Fruit fly (Drosophila melanogaster) whole organism, embryonic: ENCODE results near the gene cd.
A peak's percentile ranks its signal among the peaks of the same experiment; 100 is the strongest.

Experiments used
- Abd-B ChIP-seq: fragments of 200-800 bp; sonication (Bioruptor generic); optimal IDR thresholded peaks from 2 replicates; lab custom pipeline; 2018; ENCODE audit warnings: missing biosample characterization, mild to moderate bottlenecking, missing genetic modification characterization, moderate library complexity
- Awh ChIP-seq: fragments of 200-800 bp; sonication (Bioruptor generic); IDR thresholded peaks from 2 replicates; pipeline ENCODE4, ENCODE4 v1.3.6; 2022; ENCODE audit warnings: missing biosample characterization, missing genetic modification characterization
- Blimp-1 ChIP-seq: fragments of 200-800 bp; sonication (Bioruptor generic); optimal IDR thresholded peaks from 3 replicates; lab custom pipeline; 2018; ENCODE audit warnings: missing biosample characterization, missing genetic modification characterization, mild to moderate bottlenecking, moderate library complexity, missing genetic modification reagents
- CG1024 ChIP-seq: fragments of 200-800 bp; sonication (Bioruptor generic); IDR thresholded peaks from 2 replicates; pipeline ENCODE4 v1.3.6; 2022; ENCODE audit warnings: missing biosample characterization, missing genetic modification characterization
- CG12236 ChIP-seq: fragments of 200-800 bp; sonication (Bioruptor generic); optimal IDR thresholded peaks from 2 replicates; lab custom pipeline; 2016; ENCODE audit warnings: missing biosample characterization, missing genetic modification characterization
- CG12299 ChIP-seq: fragments of 200-800 bp; sonication (Bioruptor generic); optimal IDR thresholded peaks from 2 replicates; lab custom pipeline; 2018; ENCODE audit warnings: missing biosample characterization, mild to moderate bottlenecking, missing genetic modification characterization
- CG12659 ChIP-seq: fragments of 200-800 bp; sonication (Bioruptor generic); optimal IDR thresholded peaks from 3 replicates; lab custom pipeline; 2017; ENCODE audit warnings: mild to moderate bottlenecking, missing biosample characterization, missing genetic modification reagents, missing genetic modification characterization
- CG15269 ChIP-seq: fragments of 200-800 bp; sonication (Bioruptor generic); optimal IDR thresholded peaks from 2 replicates; lab custom pipeline; 2018; ENCODE audit warnings: missing biosample characterization, mild to moderate bottlenecking, missing genetic modification characterization, moderate library complexity
- CG1603 ChIP-seq: fragments of 200-800 bp; sonication (Bioruptor generic); optimal IDR thresholded peaks from 2 replicates; lab custom pipeline; 2019; ENCODE audit warnings: missing biosample characterization, mild to moderate bottlenecking, missing genetic modification characterization, moderate library complexity
- CG16815 ChIP-seq: fragments of 200-800 bp; sonication (Bioruptor generic); optimal IDR thresholded peaks from 3 replicates; lab custom pipeline; 2017; ENCODE audit warnings: missing biosample characterization, mild to moderate bottlenecking, missing genetic modification characterization
- CG17359 ChIP-seq: fragments of 200-800 bp; sonication (Bioruptor generic); optimal IDR thresholded peaks from 3 replicates; lab custom pipeline; 2018; ENCODE audit warnings: missing biosample characterization, mild to moderate bottlenecking, missing genetic modification characterization, moderate library complexity
- CG34224 ChIP-seq: fragments of 200-800 bp; sonication (Bioruptor generic); IDR thresholded peaks from 3 replicates; pipeline ENCODE4 v1.3.6; 2022; ENCODE audit warnings: missing biosample characterization, missing genetic modification characterization; ENCODE audit not compliant: partially characterized antibody
- CG6254 ChIP-seq: fragments of 200-800 bp; sonication (Bioruptor generic); optimal IDR thresholded peaks from 3 replicates; lab custom pipeline; 2017; ENCODE audit warnings: mild to moderate bottlenecking, missing biosample characterization, missing genetic modification reagents, missing genetic modification characterization
- CG6854 ChIP-seq: fragments of 200-800 bp; sonication (Bioruptor generic); optimal IDR thresholded peaks from 3 replicates; lab custom pipeline; 2017; ENCODE audit warnings: missing biosample characterization, mild to moderate bottlenecking, missing genetic modification characterization
- CG7987 ChIP-seq: fragments of 200-800 bp; sonication (Bioruptor generic); optimal IDR thresholded peaks from 2 replicates; lab custom pipeline; 2018; ENCODE audit warnings: missing biosample characterization, mild to moderate bottlenecking, missing genetic modification characterization, moderate library complexity
- CG9215 ChIP-seq: fragments of 200-800 bp; sonication (Bioruptor generic); IDR thresholded peaks from 2 replicates; pipeline ENCODE4 v1.3.6; 2022; ENCODE audit warnings: missing biosample characterization, missing genetic modification characterization
- Camta ChIP-seq: fragments of 200-800 bp; sonication (Bioruptor generic); optimal IDR thresholded peaks from 2 replicates; lab custom pipeline; 2016; ENCODE audit warnings: missing biosample characterization, missing genetic modification characterization
- Dbx ChIP-seq: fragments of 200-800 bp; sonication (Bioruptor generic); IDR thresholded peaks from 3 replicates; pipeline ENCODE4 v1.3.6; 2022; ENCODE audit warnings: missing biosample characterization, missing genetic modification characterization
- Deaf1 ChIP-seq: fragments of 200-800 bp; optimal IDR thresholded peaks from 3 replicates; lab custom pipeline; 2019; ENCODE audit warnings: missing biosample characterization, mild to moderate bottlenecking, missing genetic modification characterization, moderate library complexity
- Dek ChIP-seq: fragments of 200-800 bp; sonication (Bioruptor generic); optimal IDR thresholded peaks from 3 replicates; lab custom pipeline; 2019; ENCODE audit warnings: missing biosample characterization, mild to moderate bottlenecking, missing genetic modification characterization, moderate library complexity
- Doc3 ChIP-seq: fragments of 200-800 bp; sonication (Bioruptor generic); IDR thresholded peaks from 3 replicates; pipeline ENCODE4 v1.3.6; 2022; ENCODE audit warnings: missing biosample characterization, missing genetic modification characterization; ENCODE audit not compliant: partially characterized antibody
- Dref ChIP-seq: fragments of 200-800 bp; sonication (Bioruptor generic); IDR thresholded peaks from 2 replicates; pipeline ENCODE4 v1.3.6; 2022; ENCODE audit warnings: missing biosample characterization, missing genetic modification characterization
- Drgx ChIP-seq: fragments of 200-800 bp; sonication (Bioruptor generic); IDR thresholded peaks from 2 replicates; pipeline ENCODE4 v1.3.6; 2022; ENCODE audit warnings: missing biosample characterization, missing genetic modification characterization
- Eip74EF ChIP-seq, 2 experiments: fragments of 200-800 bp in 1 of 2; fragments of >200 bp in 1 of 2; sonication (Bioruptor generic) in 1 of 2; optimal IDR thresholded peaks; 2 replicates each; lab custom pipeline; 2017 to 2019; ENCODE audit warnings: missing biosample characterization in 2 of 2, missing genetic modification characterization in 2 of 2, mild to moderate bottlenecking in 1 of 2, moderate library complexity in 1 of 2
- Hand ChIP-seq: fragments of 200-800 bp; sonication (Bioruptor generic); optimal IDR thresholded peaks from 2 replicates; lab custom pipeline; 2017; ENCODE audit warnings: mild to moderate bottlenecking, missing biosample characterization, missing genetic modification reagents, missing genetic modification characterization
- Hr51 ChIP-seq, 2 experiments: fragments of 200-800 bp; sonication (Bioruptor generic); optimal IDR thresholded peaks; 2 replicates in 1 of 2; 3 replicates in 1 of 2; lab custom pipeline; 2016 to 2018; ENCODE audit warnings: missing biosample characterization in 2 of 2, missing genetic modification characterization in 2 of 2, mild to moderate bottlenecking in 1 of 2, moderate library complexity in 1 of 2
- MESR4 ChIP-seq: fragments of 200-800 bp; sonication (Bioruptor generic); optimal IDR thresholded peaks from 2 replicates; lab custom pipeline; 2018; ENCODE audit warnings: missing biosample characterization, mild to moderate bottlenecking, missing genetic modification characterization, moderate library complexity
- Side ChIP-seq: fragments of 200-800 bp; sonication (Bioruptor generic); optimal IDR thresholded peaks from 2 replicates; lab custom pipeline; 2016; ENCODE audit warnings: missing biosample characterization, missing genetic modification characterization
- Sin3A ChIP-seq: fragments of >200 bp; optimal IDR thresholded peaks from 2 replicates; lab custom pipeline; 2018
- amos ChIP-seq: fragments of 200-800 bp; sonication (Bioruptor generic); IDR thresholded peaks from 2 replicates; pipeline ENCODE4 v1.3.6; 2022; ENCODE audit warnings: missing biosample characterization, missing genetic modification characterization; ENCODE audit not compliant: partially characterized antibody
- bcd ChIP-seq: fragments of 200-800 bp; sonication (Bioruptor generic); optimal IDR thresholded peaks from 2 replicates; lab custom pipeline; 2017; ENCODE audit warnings: missing biosample characterization, mild to moderate bottlenecking, missing genetic modification characterization
- br ChIP-seq: fragments of >200 bp; optimal IDR thresholded peaks from 2 replicates; lab custom pipeline; 2017
- chm ChIP-seq: fragments of 200-800 bp; sonication (Bioruptor generic); IDR thresholded peaks from 2 replicates; pipeline ENCODE4 v1.3.6; 2022; ENCODE audit warnings: missing biosample characterization, missing genetic modification characterization
- danr ChIP-seq: fragments of 200-800 bp; sonication (Bioruptor generic); IDR thresholded peaks from 2 replicates; pipeline ENCODE4 v1.3.6; 2022; ENCODE audit warnings: missing biosample characterization, missing genetic modification characterization
- ewg ChIP-seq: fragments of 200-800 bp; sonication (Bioruptor generic); optimal IDR thresholded peaks from 3 replicates; lab custom pipeline; 2017; ENCODE audit warnings: mild to moderate bottlenecking, missing biosample characterization, missing genetic modification reagents, missing genetic modification characterization
- exex ChIP-seq: fragments of 200-800 bp; sonication (Bioruptor generic); optimal IDR thresholded peaks from 4 replicates; lab custom pipeline; 2018; ENCODE audit warnings: missing biosample characterization, mild to moderate bottlenecking, missing genetic modification characterization, moderate library complexity
- fd3F ChIP-seq: fragments of 200-800 bp; sonication (Bioruptor generic); optimal IDR thresholded peaks from 2 replicates; lab custom pipeline; 2018; ENCODE audit warnings: missing biosample characterization, mild to moderate bottlenecking, missing genetic modification characterization, moderate library complexity
- gsb ChIP-seq: fragments of 200-800 bp; sonication (Bioruptor generic); IDR thresholded peaks from 2 replicates; pipeline ENCODE4 v1.3.6; 2022; ENCODE audit warnings: missing biosample characterization, missing genetic modification characterization
- hbn ChIP-seq: fragments of 200-800 bp; sonication (Bioruptor generic); IDR thresholded peaks from 2 replicates; pipeline ENCODE4 v1.3.6; 2022; ENCODE audit warnings: missing biosample characterization, missing genetic modification characterization; ENCODE audit not compliant: partially characterized antibody
- pho ChIP-seq: fragments of 200-800 bp; sonication (Bioruptor generic); optimal IDR thresholded peaks from 2 replicates; lab custom pipeline; 2016; ENCODE audit warnings: missing biosample characterization, missing genetic modification characterization
- pnt ChIP-seq: fragments of 200-800 bp; sonication (Bioruptor generic); optimal IDR thresholded peaks from 3 replicates; lab custom pipeline; 2016; ENCODE audit warnings: missing biosample characterization, missing genetic modification characterization
- prd ChIP-seq, 3 experiments: fragments of >200 bp in 2 of 3; fragments of 200-800 bp in 1 of 3; sonication (Bioruptor generic) in 1 of 3; optimal IDR thresholded peaks in 2 of 3; IDR thresholded peaks in 1 of 3; 2 replicates in 2 of 3; 3 replicates in 1 of 3; pipeline versions ENCODE4 v1.3.6 to Lab custom; 2017 to 2022; ENCODE audit warnings: missing biosample characterization in 1 of 3, missing genetic modification characterization in 1 of 3
- row ChIP-seq: fragments of 200-800 bp; sonication (Bioruptor generic); IDR thresholded peaks from 3 replicates; pipeline ENCODE4 v1.3.6; 2022; ENCODE audit warnings: missing biosample characterization, missing genetic modification characterization
- tgo ChIP-seq: fragments of 200-800 bp; sonication (Bioruptor generic); IDR thresholded peaks from 3 replicates; pipeline ENCODE4 v1.3.6; 2022; ENCODE audit warnings: missing biosample characterization, missing genetic modification characterization
- tin ChIP-seq: fragments of 200-800 bp; sonication (Bioruptor generic); optimal IDR thresholded peaks from 3 replicates; lab custom pipeline; 2016; ENCODE audit warnings: missing biosample characterization, missing genetic modification characterization
- tna ChIP-seq: fragments of 200-800 bp; sonication (Bioruptor generic); IDR thresholded peaks from 2 replicates; pipeline ENCODE4 v1.3.6; 2022; ENCODE audit warnings: missing biosample characterization, missing genetic modification characterization; ENCODE audit not compliant: partially characterized antibody
- trem ChIP-seq: fragments of 200-800 bp; optimal IDR thresholded peaks from 3 replicates; lab custom pipeline; 2019; ENCODE audit warnings: missing biosample characterization, mild to moderate bottlenecking, missing genetic modification characterization, moderate library complexity
- wdn ChIP-seq: fragments of 200-800 bp; sonication (Bioruptor generic); IDR thresholded peaks from 2 replicates; pipeline ENCODE4 v1.3.6; 2022; ENCODE audit warnings: missing biosample characterization, missing genetic modification characterization

The cd gene

DNA sequence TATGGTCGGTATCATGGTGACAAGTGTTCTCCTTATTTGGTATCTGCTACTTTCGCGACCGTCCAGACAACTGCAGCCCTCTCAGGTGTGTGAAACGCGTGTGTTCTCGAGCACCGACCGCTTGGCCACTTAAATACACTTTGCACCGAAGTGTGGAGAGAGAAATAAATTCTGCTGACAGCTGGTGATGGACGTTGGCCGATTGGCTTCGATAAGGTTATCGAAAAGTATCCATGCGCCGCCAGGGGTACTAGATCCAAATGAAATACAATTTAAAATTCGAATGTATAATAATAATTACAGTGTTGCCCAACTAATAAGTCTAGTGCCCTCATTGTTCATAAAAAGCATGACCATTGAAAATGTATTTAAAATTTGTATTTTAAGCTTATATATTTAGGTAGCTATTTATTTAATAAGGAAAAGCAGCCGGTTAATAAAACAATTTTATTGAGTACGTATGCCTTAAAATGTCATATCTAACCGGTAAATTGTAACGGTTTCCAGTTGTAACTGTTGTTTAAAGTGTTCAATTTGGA lies 8.4 kb upstream of the cd start, which contains the start of the genes Gclm and CG17625 (continued):
- TF ChIP-seq Blimp-1, result peak; percentile 38
- TF ChIP-seq CG6854 (GFP tag; lab: Kevin White, UChicago), result peak; percentile 59
- peak; percentile 46 to 52 for TF ChIP-seq Hr51 (GFP tag; optimal IDR thresholded peaks at IDR 0.05; lab: Kevin White, UChicago)
- TF ChIP-seq MESR4, result peak; percentile 99
- peak; percentile 63 for TF ChIP-seq Side (GFP tag; lab: Kevin White, UChicago)
- TF ChIP-seq Dref (GFP tag; lab: Robert Waterston, UW), result peak; percentile 95
- TF ChIP-seq Camta (GFP tag; lab: Kevin White, UChicago), result no peak
- peak; percentile 41 for TF ChIP-seq tin (GFP tag; lab: Kevin White, UChicago)
- peak; percentile 35; the same call in 1 of the 2 replicates for TF ChIP-seq CG1024 (GFP tag; lab: Robert Waterston, UW)
- TF ChIP-seq amos (GFP tag; lab: Robert Waterston, UW), result peak; percentile 84
- peak; percentile 50 for TF ChIP-seq tgo (GFP tag; lab: Robert Waterston, UW)
- TF ChIP-seq wdn (GFP tag; lab: Robert Waterston, UW), result 0 out of 2 replicates have a peak, but pooled peaks have one; percentile 11
- TF ChIP-seq Deaf1 (tag; lab: Kevin White, UChicago), result peak; percentile 46
- peak; percentile 7 for TF ChIP-seq CG16815 (GFP tag; lab: Kevin White, UChicago)
- peak; percentile 54 for TF ChIP-seq CG17359 (tag; lab: Kevin White, UChicago)
- no peak for TF ChIP-seq pnt (GFP tag; lab: Kevin White, UChicago)
- TF ChIP-seq Dek (tag; lab: Kevin White, UChicago), result peak; percentile 32
- TF ChIP-seq Awh, result peak; percentile 41; the same call in 1 of the 2 replicates
- TF ChIP-seq row (GFP tag; lab: Robert Waterston, UW), result peak; percentile 88
- peak; percentile 33 for TF ChIP-seq ewg (GFP tag; lab: Kevin White, UChicago)
- 0 out of 2 replicates have a peak, but pooled peaks have one; percentile 32 for TF ChIP-seq gsb
- TF ChIP-seq Hand, result peak; percentile 25
- TF ChIP-seq danr, result no peak
- peak; percentile 14 for TF ChIP-seq CG12236 (GFP tag; lab: Kevin White, UChicago)
- peak; percentile 75 for TF ChIP-seq Abd-B (GFP tag; lab: Kevin White, UChicago)
- TF ChIP-seq hbn (GFP tag; lab: Robert Waterston, UW), result peak; percentile 61
- peak; percentile 4 for TF ChIP-seq bcd (GFP tag; lab: Kevin White, UChicago)
- no peak for TF ChIP-seq prd (optimal IDR thresholded peaks at IDR 0.05; lab: Kevin White, UChicago)
- peak; percentile 67 for TF ChIP-seq prd (GFP tag; IDR thresholded peaks at IDR 0.05; lab: Robert Waterston, UW)
- peak; percentile 42 for TF ChIP-seq exex (tag; lab: Kevin White, UChicago)
- TF ChIP-seq CG12299 (tag; lab: Kevin White, UChicago), result peak; percentile 20
- peak in 1 of 2 experiments; percentile 44 for TF ChIP-seq Eip74EF (GFP tag; optimal IDR thresholded peaks at IDR 0.05; lab: Kevin White, UChicago)
- no peak for TF ChIP-seq Sin3A (lab: Kevin White, UChicago)
- peak; percentile 31 for TF ChIP-seq CG6254
- TF ChIP-seq br, result no peak
- peak; percentile 44 for TF ChIP-seq Drgx (GFP tag; lab: Robert Waterston, UW)
- TF ChIP-seq CG9215 (GFP tag; lab: Robert Waterston, UW), result peak; percentile 45; the same call in 1 of the 2 replicates
- TF ChIP-seq chm, result peak; percentile 66; the same call in 1 of the 2 replicates
- peak; percentile 80 for TF ChIP-seq CG1603
- peak; percentile 60 for TF ChIP-seq CG15269 (tag; lab: Kevin White, UChicago)
- TF ChIP-seq Doc3 (GFP tag; lab: Robert Waterston, UW), result peak; percentile 41; the same call in 1 of the 3 replicates
- TF ChIP-seq fd3F (GFP tag; lab: Kevin White, UChicago), result peak; percentile 26
- TF ChIP-seq Dbx (GFP tag; lab: Robert Waterston, UW), result peak; percentile 85
- TF ChIP-seq trem, result peak; percentile 58
- TF ChIP-seq pho (GFP tag; lab: Kevin White, UChicago), result peak; percentile 56
- peak; percentile 75 for TF ChIP-seq CG34224
- TF ChIP-seq tna (GFP tag; lab: Robert Waterston, UW), result peak; percentile 38
- peak; percentile 38 for TF ChIP-seq CG7987 (GFP tag; lab: Kevin White, UChicago)
- peak; percentile 75 for TF ChIP-seq CG12659
